Fruit fly (Drosophila melanogaster) whole organism, embryonic: ENCODE measurements around the gene CG13390.

Source experiments
- ATbp ChIP-seq: fragments of 200-800 bp; sonication (Bioruptor generic); optimal IDR thresholded peaks from 2 replicates; lab custom pipeline; 2017; ENCODE audit warnings: missing biosample characterization, mild to moderate bottlenecking, missing genetic modification characterization, missing genetic modification reagents
- CG10267 ChIP-seq: fragments of 200-800 bp; sonication (Bioruptor generic); optimal IDR thresholded peaks from 2 replicates; lab custom pipeline; 2018; ENCODE audit warnings: missing biosample characterization, mild to moderate bottlenecking, missing genetic modification characterization, moderate library complexity
- CG10959 ChIP-seq: fragments of 200-800 bp; sonication (Bioruptor generic); IDR thresholded peaks from 2 replicates; pipeline ENCODE4 v1.3.6; 2022; ENCODE audit warnings: missing biosample characterization, missing genetic modification characterization
- CG12299 ChIP-seq: fragments of 200-800 bp; sonication (Bioruptor generic); optimal IDR thresholded peaks from 2 replicates; lab custom pipeline; 2018; ENCODE audit warnings: missing biosample characterization, mild to moderate bottlenecking, missing genetic modification characterization
- CG12659 ChIP-seq: fragments of 200-800 bp; sonication (Bioruptor generic); optimal IDR thresholded peaks from 3 replicates; lab custom pipeline; 2017; ENCODE audit warnings: mild to moderate bottlenecking, missing biosample characterization, missing genetic modification reagents, missing genetic modification characterization
- CG13424 ChIP-seq: fragments of 200-800 bp; sonication (Bioruptor generic); optimal IDR thresholded peaks from 2 replicates; lab custom pipeline; 2019; ENCODE audit warnings: missing biosample characterization, mild to moderate bottlenecking, missing genetic modification characterization, moderate library complexity
- CG15601 ChIP-seq: fragments of 200-800 bp; sonication (Bioruptor generic); optimal IDR thresholded peaks from 3 replicates; lab custom pipeline; 2019; ENCODE audit warnings: missing biosample characterization, mild to moderate bottlenecking, missing genetic modification characterization, moderate library complexity
- CG15696 ChIP-seq: fragments of 200-800 bp; sonication (Bioruptor generic); optimal IDR thresholded peaks from 2 replicates; lab custom pipeline; 2019; ENCODE audit warnings: missing biosample characterization, mild to moderate bottlenecking, missing genetic modification characterization, moderate library complexity
- CG17802 ChIP-seq: fragments of 200-800 bp; sonication (Bioruptor generic); optimal IDR thresholded peaks from 2 replicates; lab custom pipeline; 2018; ENCODE audit warnings: missing biosample characterization, mild to moderate bottlenecking, missing genetic modification characterization, moderate library complexity
- CG2116 ChIP-seq: fragments of 200-800 bp; sonication (Bioruptor generic); optimal IDR thresholded peaks from 3 replicates; lab custom pipeline; 2018; ENCODE audit warnings: missing biosample characterization, mild to moderate bottlenecking, missing genetic modification characterization
- CG3281 ChIP-seq: fragments of 200-800 bp; sonication (Bioruptor generic); optimal IDR thresholded peaks from 3 replicates; lab custom pipeline; 2017; ENCODE audit warnings: missing biosample characterization, mild to moderate bottlenecking, missing genetic modification characterization
- CG3995 ChIP-seq: fragments of 200-800 bp; sonication (Bioruptor generic); optimal IDR thresholded peaks from 3 replicates; lab custom pipeline; 2016; ENCODE audit warnings: missing biosample characterization, missing genetic modification characterization
- CG4707 ChIP-seq: fragments of 200-800 bp; sonication (Bioruptor generic); optimal IDR thresholded peaks from 2 replicates; lab custom pipeline; 2018; ENCODE audit warnings: missing biosample characterization, mild to moderate bottlenecking, missing genetic modification characterization, moderate library complexity
- CG7786 ChIP-seq: fragments of 200-800 bp; sonication (Bioruptor generic); optimal IDR thresholded peaks from 2 replicates; lab custom pipeline; 2016; ENCODE audit warnings: missing biosample characterization, missing genetic modification characterization
- D19A ChIP-seq: fragments of 200-800 bp; optimal IDR thresholded peaks from 3 replicates; lab custom pipeline; 2019; ENCODE audit warnings: missing biosample characterization, mild to moderate bottlenecking, missing genetic modification characterization, moderate library complexity
- Fer1 ChIP-seq: fragments of 200-800 bp; sonication (Bioruptor generic); optimal IDR thresholded peaks from 2 replicates; lab custom pipeline; 2017; ENCODE audit warnings: missing biosample characterization, mild to moderate bottlenecking, missing genetic modification characterization
- HLH3B ChIP-seq: fragments of 200-800 bp; sonication (Bioruptor generic); IDR thresholded peaks from 2 replicates; pipeline ENCODE4 v1.3.6; 2022; ENCODE audit warnings: missing biosample characterization, missing genetic modification characterization
- HLHmδ ChIP-seq: fragments of 200-800 bp; sonication (Bioruptor generic); optimal IDR thresholded peaks from 2 replicates; lab custom pipeline; 2018; ENCODE audit warnings: missing biosample characterization, mild to moderate bottlenecking, missing genetic modification characterization, moderate library complexity
- Hr3 ChIP-seq: fragments of 200-800 bp; sonication (Bioruptor generic); optimal IDR thresholded peaks from 3 replicates; lab custom pipeline; 2016; ENCODE audit warnings: missing biosample characterization, missing genetic modification characterization
- Lhr ChIP-seq: fragments of 200-800 bp; sonication (Bioruptor generic); optimal IDR thresholded peaks from 3 replicates; lab custom pipeline; 2017; ENCODE audit warnings: mild to moderate bottlenecking, missing biosample characterization, missing genetic modification reagents, missing genetic modification characterization
- Med ChIP-seq: fragments of 200-800 bp; sonication (Bioruptor generic); peaks from one replicate; lab custom pipeline; 2016; ENCODE audit warnings: missing biosample characterization, missing genetic modification characterization, mild to moderate bottlenecking, inconsistent platforms, moderate library complexity
- Pdp1 ChIP-seq, 2 experiments: fragments of 200-800 bp; sonication (Bioruptor generic); optimal IDR thresholded peaks; 3 replicates each; lab custom pipeline; 2016; ENCODE audit warnings: missing biosample characterization in 2 of 2, missing genetic modification characterization in 2 of 2, mild to moderate bottlenecking in 1 of 2, moderate library complexity in 1 of 2
- Sox102F ChIP-seq: fragments of 200-800 bp; sonication (Bioruptor generic); optimal IDR thresholded peaks from 2 replicates; lab custom pipeline; 2018; ENCODE audit warnings: missing biosample characterization, mild to moderate bottlenecking, missing genetic modification characterization, moderate library complexity
- ac ChIP-seq: fragments of 200-800 bp; sonication (Bioruptor generic); optimal IDR thresholded peaks from 3 replicates; lab custom pipeline; 2017; ENCODE audit warnings: missing biosample characterization, mild to moderate bottlenecking, missing genetic modification characterization
- amos ChIP-seq: fragments of 200-800 bp; sonication (Bioruptor generic); IDR thresholded peaks from 2 replicates; pipeline ENCODE4 v1.3.6; 2022; ENCODE audit warnings: missing biosample characterization, missing genetic modification characterization; ENCODE audit not compliant: partially characterized antibody
- aop ChIP-seq: fragments of 200-800 bp; sonication (Bioruptor generic); IDR thresholded peaks from 2 replicates; pipeline ENCODE4 v1.3.6; 2022; ENCODE audit warnings: missing biosample characterization, missing genetic modification characterization
- ara ChIP-seq: fragments of 200-800 bp; sonication (Bioruptor generic); IDR thresholded peaks from 2 replicates; pipeline ENCODE4 v1.3.6; 2022; ENCODE audit warnings: missing biosample characterization, missing genetic modification characterization
- bab2 ChIP-seq: fragments of 200-800 bp; sonication (Bioruptor generic); optimal IDR thresholded peaks from 2 replicates; lab custom pipeline; 2016; ENCODE audit warnings: missing biosample characterization, missing genetic modification characterization
- br ChIP-seq: fragments of >200 bp; optimal IDR thresholded peaks from 2 replicates; lab custom pipeline; 2017
- chn ChIP-seq: fragments of 200-800 bp; sonication (Bioruptor generic); optimal IDR thresholded peaks from 2 replicates; lab custom pipeline; 2016; ENCODE audit warnings: missing biosample characterization, missing genetic modification characterization
- croc ChIP-seq: fragments of 200-800 bp; sonication (Bioruptor generic); conservative IDR thresholded peaks from 3 replicates; pipeline ENCODE4 v1.3.6; 2022; ENCODE audit warnings: missing biosample characterization, missing genetic modification characterization
- crp ChIP-seq, 2 experiments: fragments of 200-800 bp; sonication (Bioruptor generic); optimal IDR thresholded peaks; 2 replicates in 1 of 2; 3 replicates in 1 of 2; lab custom pipeline; 2017; ENCODE audit warnings: missing biosample characterization in 2 of 2, missing genetic modification characterization in 2 of 2, mild to moderate bottlenecking in 1 of 2, moderate library complexity in 1 of 2
- emc ChIP-seq: fragments of 200-800 bp; sonication (Bioruptor generic); optimal IDR thresholded peaks from 2 replicates; lab custom pipeline; 2016; ENCODE audit warnings: missing biosample characterization, missing genetic modification characterization
- fd3F ChIP-seq: fragments of 200-800 bp; sonication (Bioruptor generic); optimal IDR thresholded peaks from 2 replicates; lab custom pipeline; 2018; ENCODE audit warnings: missing biosample characterization, mild to moderate bottlenecking, missing genetic modification characterization, moderate library complexity
- hth ChIP-seq: fragments of >200 bp; optimal IDR thresholded peaks from 2 replicates; lab custom pipeline; 2017; ENCODE audit warnings: inconsistent platforms
- knrl ChIP-seq: fragments of 200-800 bp; sonication (Bioruptor generic); IDR thresholded peaks from 3 replicates; pipeline ENCODE4 v1.3.6; 2022; ENCODE audit warnings: missing biosample characterization, missing genetic modification characterization; ENCODE audit not compliant: partially characterized antibody
- mld ChIP-seq: fragments of 200-800 bp; sonication (Bioruptor generic); IDR thresholded peaks from 3 replicates; pipeline ENCODE4 v1.3.6; 2022; ENCODE audit warnings: missing biosample characterization, missing genetic modification characterization; ENCODE audit not compliant: partially characterized antibody
- otp ChIP-seq: fragments of 200-800 bp; sonication (Bioruptor generic); IDR thresholded peaks from 3 replicates; pipeline ENCODE4, ENCODE4 v1.3.6; 2022; ENCODE audit warnings: missing biosample characterization, missing genetic modification characterization
- schlank ChIP-seq: fragments of 200-800 bp; sonication (Bioruptor generic); optimal IDR thresholded peaks from 2 replicates; lab custom pipeline; 2018; ENCODE audit warnings: missing biosample characterization, mild to moderate bottlenecking, missing genetic modification characterization
- scrt ChIP-seq: fragments of 200-800 bp; sonication (Bioruptor generic); optimal IDR thresholded peaks from 2 replicates; lab custom pipeline; 2018; ENCODE audit warnings: missing biosample characterization, mild to moderate bottlenecking, missing genetic modification characterization, moderate library complexity
- so ChIP-seq: fragments of 200-800 bp; sonication (Bioruptor generic); IDR thresholded peaks from 3 replicates; pipeline ENCODE4 v1.3.6; 2022; ENCODE audit warnings: missing biosample characterization, missing genetic modification characterization
- ssp ChIP-seq: fragments of 200-800 bp; sonication (Bioruptor generic); IDR thresholded peaks from 2 replicates; pipeline ENCODE4 v1.3.6; 2022; ENCODE audit warnings: missing biosample characterization, missing genetic modification characterization
- tgo ChIP-seq: fragments of 200-800 bp; sonication (Bioruptor generic); IDR thresholded peaks from 3 replicates; pipeline ENCODE4 v1.3.6; 2022; ENCODE audit warnings: missing biosample characterization, missing genetic modification characterization
- tup ChIP-seq: fragments of 200-800 bp; sonication (Bioruptor generic); optimal IDR thresholded peaks from 2 replicates; lab custom pipeline; 2016; ENCODE audit warnings: missing biosample characterization, mild to moderate bottlenecking, missing genetic modification characterization, moderate library complexity
- twi ChIP-seq: fragments of 200-800 bp; optimal IDR thresholded peaks from 2 replicates; lab custom pipeline; 2019; ENCODE audit warnings: missing biosample characterization, mild to moderate bottlenecking, missing genetic modification characterization, moderate library complexity
- unc-4 ChIP-seq: fragments of 200-800 bp; sonication (Bioruptor generic); IDR thresholded peaks from 2 replicates; pipeline ENCODE4 v1.3.6; 2022; ENCODE audit warnings: missing biosample characterization, missing genetic modification characterization; ENCODE audit not compliant: partially characterized antibody
- zf30C ChIP-seq: fragments of 200-800 bp; sonication (Bioruptor generic); optimal IDR thresholded peaks from 3 replicates; lab custom pipeline; 2018; ENCODE audit warnings: missing biosample characterization, mild to moderate bottlenecking, missing genetic modification characterization
- zfh2 ChIP-seq: fragments of 200-800 bp; sonication (Bioruptor generic); optimal IDR thresholded peaks from 2 replicates; lab custom pipeline; 2016; ENCODE audit warnings: missing biosample characterization, missing genetic modification characterization

Gene CG13390

DNA sequence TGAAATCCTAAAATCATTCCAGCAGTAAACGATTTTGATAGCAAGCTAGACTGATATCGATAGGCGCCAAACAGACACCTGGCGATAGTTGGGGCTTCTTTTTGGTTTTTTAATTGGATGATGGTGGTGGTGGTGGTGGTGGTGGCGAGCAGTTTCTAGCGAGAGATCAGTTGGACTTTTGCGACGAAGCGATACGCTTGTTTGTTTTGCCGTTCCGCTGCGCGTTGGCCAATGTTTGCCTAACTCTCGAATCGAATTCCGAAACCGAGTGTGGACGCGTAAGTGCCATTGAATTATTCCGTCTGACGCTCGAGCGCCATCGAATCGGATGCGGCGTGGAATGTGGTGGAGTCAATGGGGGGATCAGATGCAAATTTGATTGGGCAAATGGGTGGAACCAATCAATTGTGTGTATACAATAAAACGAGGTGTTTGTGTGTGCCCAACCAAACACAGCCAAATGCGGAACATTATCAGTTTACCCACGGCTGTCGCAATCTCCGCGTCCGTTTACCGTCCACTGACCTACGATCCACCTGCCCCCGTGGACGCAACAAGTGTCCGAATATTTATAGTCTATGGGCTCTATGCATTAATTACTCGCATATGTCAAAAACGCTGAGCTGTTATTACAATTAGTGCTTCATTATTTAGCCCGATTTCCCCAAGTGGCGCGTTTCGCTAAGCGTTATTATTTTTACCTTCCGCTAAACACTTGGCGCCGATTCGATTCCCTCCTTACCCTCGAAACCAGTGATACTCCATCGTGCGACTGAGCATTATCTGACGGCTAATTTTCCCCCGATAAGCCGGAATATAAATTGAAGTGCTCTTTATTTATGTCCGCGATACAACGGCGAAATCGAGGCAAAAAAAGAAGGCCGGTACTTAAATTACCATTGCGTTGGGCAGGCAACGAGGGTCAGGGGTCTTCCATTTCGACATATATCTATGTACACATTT, 6.0 kb downstream of the CG13390 start, which contains the start of gene CG17292 (continued):
- TF ChIP-seq mld (GFP tag; lab: Robert Waterston, UW) (peak; percentile 79; the same call in 2 of the 3 replicates), crp (GFP tag; optimal IDR thresholded peaks at IDR 0.05; lab: Kevin White, UChicago) (peak in 1 of 2 experiments; percentile 32), scrt (GFP tag; lab: Kevin White, UChicago) (no peak), CG3281 (GFP tag; lab: Kevin White, UChicago) (peak; percentile 43), otp (GFP tag; lab: Robert Waterston, UW) (peak; percentile 59; the same call in 1 of the 3 replicates), so (GFP tag; lab: Robert Waterston, UW) (peak; percentile 76; the same call in 2 of the 3 replicates), Sox102F (GFP tag; lab: Kevin White, UChicago) (peak; percentile 34), CG15696 (tag; lab: Kevin White, UChicago) (no peak), CG13424 (tag; lab: Kevin White, UChicago) (peak; percentile 61), D19A (tag; lab: Kevin White, UChicago) (peak; percentile 22), emc (GFP tag; lab: Kevin White, UChicago) (no peak), aop (no peak), unc-4 (GFP tag; lab: Robert Waterston, UW) (peak; percentile 89), schlank (tag; lab: Kevin White, UChicago) (peak; percentile 52), Med (peak; percentile 95), CG15601 (tag; lab: Kevin White, UChicago) (peak; percentile 33), CG3995 (peak; percentile 19), tgo (GFP tag; lab: Robert Waterston, UW) (peak; percentile 46; the same call in 2 of the 3 replicates), CG4707 (GFP tag; lab: Kevin White, UChicago) (no peak), hth (no peak), ac (no peak), CG2116 (GFP tag; lab: Kevin White, UChicago) (peak; percentile 58), ATbp (GFP tag; lab: Kevin White, UChicago) (peak; percentile 78), amos (peak; percentile 94), twi (no peak), br (lab: Kevin White, UChicago) (no peak), fd3F (GFP tag; lab: Kevin White, UChicago) (peak; percentile 6), HLH3B (GFP tag; lab: Robert Waterston, UW) (peak; percentile 60), ara (GFP tag; lab: Robert Waterston, UW) (no peak), Pdp1 (GFP tag; optimal IDR thresholded peaks at IDR 0.05; lab: Kevin White, UChicago) (peak in 1 of 2 experiments; percentile 56), croc (GFP tag; lab: Robert Waterston, UW) (no peak), CG17802 (tag; lab: Kevin White, UChicago) (no peak), tup (GFP tag; lab: Kevin White, UChicago) (no peak), CG10959 (no peak), zf30C (GFP tag; lab: Kevin White, UChicago) (no peak), zfh2 (GFP tag; lab: Kevin White, UChicago) (peak; percentile 1), ssp (GFP tag; lab: Robert Waterston, UW) (peak; percentile 14; the same call in 1 of the 2 replicates), Hr3 (GFP tag; lab: Kevin White, UChicago) (no peak), Lhr (GFP tag; lab: Kevin White, UChicago) (no peak), CG10267 (tag; lab: Kevin White, UChicago) (peak; percentile 16), bab2 (GFP tag; lab: Kevin White, UChicago) (no peak), HLHmδ (GFP tag; lab: Kevin White, UChicago) (no peak), chn (GFP tag; lab: Kevin White, UChicago) (no peak), knrl (GFP tag; lab: Robert Waterston, UW) (peak; percentile 91), CG7786 (GFP tag; lab: Kevin White, UChicago) (no peak), Fer1 (GFP tag; lab: Kevin White, UChicago) (peak; percentile 74), CG12299 (tag; lab: Kevin White, UChicago) (no peak), CG12659 (GFP tag; lab: Kevin White, UChicago) (peak; percentile 85)
